Worm (Caenorhabditis elegans): ENCODE measurements around the gene vps-15.

ce11 chrII:11923620-11924298, 8.1 kb upstream of the vps-15 start:
- TF ChIP-seq tra-4 (tag; optimal IDR thresholded peaks at IDR 0.05) (no peak), ama-1 (optimal IDR thresholded peaks at IDR 0.05) (no peak), hnd-1 (tag; optimal IDR thresholded peaks at IDR 0.05) (no peak), tbx-11 (GFP tag; IDR thresholded peaks at IDR 0.05) (no peak), ceh-36 (tag; optimal IDR thresholded peaks at IDR 0.05) (peak; percentile 61), B0310.2 (tag; optimal IDR thresholded peaks at IDR 0.05) (no peak), hmg-4 (GFP tag; optimal IDR thresholded peaks at IDR 0.05) (no peak), scrt-1 (GFP tag; IDR thresholded peaks at IDR 0.05) (no peak), F13C5.2 (tag; optimal IDR thresholded peaks at IDR 0.05) (no peak), flt-1 (GFP tag; IDR thresholded peaks at IDR 0.05) (no peak), hmbx-1 (tag; optimal IDR thresholded peaks at IDR 0.05) (no peak), ets-7 (tag; optimal IDR thresholded peaks at IDR 0.05) (no peak), sea-1 (GFP tag; conservative IDR thresholded peaks at IDR 0.05) (no peak)
